Fruit fly (Drosophila melanogaster) whole organism: Measurements from ENCODE around the gene TrpRS.

Source experiments
- Dll ChIP-seq: fragments of >200 bp; optimal IDR thresholded peaks from 2 replicates; lab custom pipeline; 2017
- pan ChIP-seq: fragments of >200 bp; optimal IDR thresholded peaks from 2 replicates; lab custom pipeline; 2017
- usp ChIP-seq: fragments of >200 bp; optimal IDR thresholded peaks from 2 replicates; lab custom pipeline; 2017; ENCODE audit warnings: missing biosample characterization, missing genetic modification characterization, mixed read lengths

- TF ChIP-seq usp (GFP tag; lab: Kevin White, UChicago) (no peak), pan (lab: Kevin White, UChicago) (no peak), Dll (lab: Kevin White, UChicago) (no peak)
Measured at dm6 chr3R:9264042-9264441, 2.7 kb downstream of the TrpRS start, which contains the start of gene sage.
